Worm (Caenorhabditis elegans): ENCODE results near the gene ZK686.6.

DNA sequence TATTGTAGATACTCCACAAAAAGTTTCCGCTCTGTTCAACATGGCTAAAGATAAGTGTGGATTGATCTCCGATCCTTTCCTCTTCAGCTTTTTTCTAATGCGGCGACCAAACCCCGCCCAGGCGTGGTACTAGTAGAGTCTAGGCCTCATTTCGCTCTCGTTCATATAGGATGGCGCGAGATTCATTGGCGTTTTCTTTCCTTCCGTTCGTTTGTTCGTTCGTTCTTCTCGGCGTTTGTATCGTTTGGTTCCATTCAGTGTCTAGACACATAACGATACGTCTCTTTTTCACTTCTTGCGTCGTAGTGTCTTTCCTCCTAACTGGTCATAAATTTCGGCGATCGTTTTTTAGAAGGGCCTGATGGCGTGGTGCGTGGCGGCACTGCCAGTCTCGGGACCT lies 43.7 kb downstream of the ZK686.6 start:
- TF ChIP-seq nhr-11 (tag; optimal IDR thresholded peaks at IDR 0.05) (no peak), aly-2 (tag; optimal IDR thresholded peaks at IDR 0.05) (no peak), unc-62 (GFP tag; optimal IDR thresholded peaks at IDR 0.05) (no peak), lsy-2 (tag; optimal IDR thresholded peaks at IDR 0.05) (no peak), nhr-237 (tag; optimal IDR thresholded peaks at IDR 0.05) (no peak), ceh-16 (tag; optimal IDR thresholded peaks at IDR 0.05) (no peak), ztf-1 (GFP tag; conservative IDR thresholded peaks at IDR 0.05) (no peak), ceh-82 (tag; optimal IDR thresholded peaks at IDR 0.05) (no peak), ama-1 (optimal IDR thresholded peaks at IDR 0.05) (no peak), unc-55 (GFP tag; optimal IDR thresholded peaks at IDR 0.05) (no peak), alr-1 (tag; optimal IDR thresholded peaks at IDR 0.05) (no peak)
